Fruit fly (Drosophila melanogaster) whole organism, embryonic: ENCODE results near the gene firl.

ENCODE experiments used
- Antp ChIP-seq: fragments of 200-800 bp; sonication (Bioruptor generic); optimal IDR thresholded peaks from 3 replicates; lab custom pipeline; 2016; ENCODE audit warnings: missing biosample characterization, missing genetic modification characterization
- Bgb ChIP-seq: fragments of 200-800 bp; sonication (Bioruptor generic); IDR thresholded peaks from 2 replicates; pipeline ENCODE4 v1.3.6; 2022; ENCODE audit warnings: missing biosample characterization, missing genetic modification characterization; ENCODE audit not compliant: partially characterized antibody
- CG10431 ChIP-seq: fragments of 200-800 bp; sonication (Bioruptor generic); optimal IDR thresholded peaks from 3 replicates; lab custom pipeline; 2018; ENCODE audit warnings: missing biosample characterization, mild to moderate bottlenecking, missing genetic modification characterization
- CG11696 ChIP-seq: fragments of 200-800 bp; sonication (Bioruptor generic); IDR thresholded peaks from 2 replicates; pipeline ENCODE4 v1.3.6; 2022; ENCODE audit warnings: missing biosample characterization, missing genetic modification characterization
- CG12104 ChIP-seq: fragments of 200-800 bp; sonication (Bioruptor generic); optimal IDR thresholded peaks from 3 replicates; lab custom pipeline; 2016; ENCODE audit warnings: missing biosample characterization, missing genetic modification characterization
- CG12155 ChIP-seq: fragments of 200-800 bp; sonication (Bioruptor generic); optimal IDR thresholded peaks from 3 replicates; lab custom pipeline; 2016; ENCODE audit warnings: missing biosample characterization, missing genetic modification characterization
- CG13123 ChIP-seq: fragments of 200-800 bp; sonication (Bioruptor generic); optimal IDR thresholded peaks from 2 replicates; lab custom pipeline; 2016; ENCODE audit warnings: missing biosample characterization, missing genetic modification characterization
- CG13894 ChIP-seq: fragments of 200-800 bp; sonication (Bioruptor generic); optimal IDR thresholded peaks from 3 replicates; lab custom pipeline; 2018; ENCODE audit warnings: missing biosample characterization, mild to moderate bottlenecking, missing genetic modification characterization, moderate library complexity
- CG14710 ChIP-seq: fragments of 200-800 bp; sonication (Bioruptor generic); optimal IDR thresholded peaks from 3 replicates; lab custom pipeline; 2019; ENCODE audit warnings: missing biosample characterization, mild to moderate bottlenecking, missing genetic modification characterization, moderate library complexity
- CG15514 ChIP-seq: fragments of 200-800 bp; sonication (Bioruptor generic); optimal IDR thresholded peaks from 3 replicates; lab custom pipeline; 2017; ENCODE audit warnings: missing biosample characterization, missing genetic modification characterization, mild to moderate bottlenecking, moderate library complexity, missing genetic modification reagents
- CG1603 ChIP-seq: fragments of 200-800 bp; sonication (Bioruptor generic); optimal IDR thresholded peaks from 2 replicates; lab custom pipeline; 2019; ENCODE audit warnings: missing biosample characterization, mild to moderate bottlenecking, missing genetic modification characterization, moderate library complexity
- CG16813 ChIP-seq: fragments of 200-800 bp; sonication (Bioruptor generic); IDR thresholded peaks from 3 replicates; pipeline ENCODE4 v1.3.6; 2022; ENCODE audit warnings: missing biosample characterization, missing genetic modification characterization; ENCODE audit not compliant: partially characterized antibody
- CG16863 ChIP-seq: fragments of 200-800 bp; sonication (Bioruptor generic); optimal IDR thresholded peaks from 3 replicates; lab custom pipeline; 2016; ENCODE audit warnings: missing biosample characterization, missing genetic modification characterization
- CG17328 ChIP-seq: fragments of 200-800 bp; sonication (Bioruptor generic); IDR thresholded peaks from 2 replicates; pipeline ENCODE4 v1.3.6; 2022; ENCODE audit warnings: missing biosample characterization, missing genetic modification characterization
- CG17568 ChIP-seq: fragments of 200-800 bp; sonication (Bioruptor generic); optimal IDR thresholded peaks from 2 replicates; lab custom pipeline; 2018; ENCODE audit warnings: missing biosample characterization, mild to moderate bottlenecking, missing genetic modification characterization, moderate library complexity
- CG18599 ChIP-seq: fragments of 200-800 bp; sonication (Bioruptor generic); optimal IDR thresholded peaks from 3 replicates; lab custom pipeline; 2017; ENCODE audit warnings: missing biosample characterization, missing genetic modification characterization, mild to moderate bottlenecking, moderate library complexity, missing genetic modification reagents
- CG3847 ChIP-seq: fragments of 200-800 bp; sonication (Bioruptor generic); IDR thresholded peaks from 2 replicates; pipeline ENCODE4 v1.3.6; 2022; ENCODE audit warnings: missing biosample characterization, missing genetic modification characterization
- CG4820 ChIP-seq: fragments of 200-800 bp; sonication (Bioruptor generic); optimal IDR thresholded peaks from 3 replicates; lab custom pipeline; 2016; ENCODE audit warnings: missing biosample characterization, missing genetic modification characterization
- CG4854 ChIP-seq: fragments of 200-800 bp; sonication (Bioruptor generic); optimal IDR thresholded peaks from 2 replicates; lab custom pipeline; 2016; ENCODE audit warnings: missing biosample characterization, missing genetic modification characterization, inconsistent platforms
- CG5180 ChIP-seq: fragments of 200-800 bp; sonication (Bioruptor generic); optimal IDR thresholded peaks from 3 replicates; lab custom pipeline; 2017; ENCODE audit warnings: missing biosample characterization, missing genetic modification characterization, mild to moderate bottlenecking, moderate library complexity, missing genetic modification reagents
- CG5245 ChIP-seq: fragments of 200-800 bp; sonication (Bioruptor generic); optimal IDR thresholded peaks from 3 replicates; lab custom pipeline; 2016; ENCODE audit warnings: missing biosample characterization, missing genetic modification characterization
- CG6813 ChIP-seq: fragments of 200-800 bp; sonication (Bioruptor generic); optimal IDR thresholded peaks from 2 replicates; lab custom pipeline; 2017; ENCODE audit warnings: missing biosample characterization, missing genetic modification characterization, mild to moderate bottlenecking, moderate library complexity, missing genetic modification reagents
- CG7271 ChIP-seq: fragments of 200-800 bp; sonication (Bioruptor generic); optimal IDR thresholded peaks from 2 replicates; lab custom pipeline; 2018; ENCODE audit warnings: missing biosample characterization, mild to moderate bottlenecking, missing genetic modification characterization, moderate library complexity
- CG7745 ChIP-seq: fragments of 200-800 bp; sonication (Bioruptor generic); optimal IDR thresholded peaks from 2 replicates; lab custom pipeline; 2018; ENCODE audit warnings: missing biosample characterization, mild to moderate bottlenecking, missing genetic modification characterization, moderate library complexity
- CG8089 ChIP-seq: fragments of 200-800 bp; sonication (Bioruptor generic); optimal IDR thresholded peaks from 3 replicates; lab custom pipeline; 2016; ENCODE audit warnings: missing biosample characterization, missing genetic modification characterization
- CG8765 ChIP-seq: fragments of 200-800 bp; sonication (Bioruptor generic); IDR thresholded peaks from 2 replicates; pipeline ENCODE4 v1.3.6; 2022; ENCODE audit warnings: missing biosample characterization, missing genetic modification characterization
- CG8944 ChIP-seq: fragments of 200-800 bp; sonication (Bioruptor generic); optimal IDR thresholded peaks from 3 replicates; lab custom pipeline; 2016; ENCODE audit warnings: missing biosample characterization, missing genetic modification characterization
- Camta ChIP-seq: fragments of 200-800 bp; sonication (Bioruptor generic); optimal IDR thresholded peaks from 2 replicates; lab custom pipeline; 2016; ENCODE audit warnings: missing biosample characterization, missing genetic modification characterization
- Dek ChIP-seq: fragments of 200-800 bp; sonication (Bioruptor generic); optimal IDR thresholded peaks from 3 replicates; lab custom pipeline; 2019; ENCODE audit warnings: missing biosample characterization, mild to moderate bottlenecking, missing genetic modification characterization, moderate library complexity
- HLH54F ChIP-seq: fragments of 200-800 bp; sonication (Bioruptor generic); optimal IDR thresholded peaks from 3 replicates; lab custom pipeline; 2016; ENCODE audit warnings: missing biosample characterization, missing genetic modification characterization
- Hey ChIP-seq: fragments of 200-800 bp; sonication (Bioruptor generic); optimal IDR thresholded peaks from 3 replicates; lab custom pipeline; 2018; ENCODE audit warnings: missing biosample characterization, mild to moderate bottlenecking, missing genetic modification characterization
- Hsf ChIP-seq: fragments of 200-800 bp; sonication (Bioruptor generic); optimal IDR thresholded peaks from 3 replicates; lab custom pipeline; 2016; ENCODE audit warnings: missing biosample characterization, missing genetic modification characterization
- Lim3 ChIP-seq: fragments of 200-800 bp; sonication (Bioruptor generic); IDR thresholded peaks from 2 replicates; pipeline ENCODE4 v1.3.6; 2022; ENCODE audit warnings: missing biosample characterization, missing genetic modification characterization
- MBD-R2 ChIP-seq: fragments of 200-800 bp; sonication (Bioruptor generic); IDR thresholded peaks from 2 replicates; pipeline ENCODE4 v1.3.6; 2022; ENCODE audit warnings: missing biosample characterization, missing genetic modification characterization
- MTF-1 ChIP-seq: fragments of 200-800 bp; sonication (Bioruptor generic); optimal IDR thresholded peaks from 2 replicates; lab custom pipeline; 2018; ENCODE audit warnings: missing biosample characterization, mild to moderate bottlenecking, missing genetic modification characterization, borderline replicate concordance
- Mes4 ChIP-seq: fragments of 200-800 bp; sonication (Bioruptor generic); optimal IDR thresholded peaks from 2 replicates; lab custom pipeline; 2016; ENCODE audit warnings: missing biosample characterization, missing genetic modification characterization
- NC2α ChIP-seq: fragments of 200-800 bp; sonication (Bioruptor generic); optimal IDR thresholded peaks from 2 replicates; lab custom pipeline; 2016; ENCODE audit warnings: missing biosample characterization, missing genetic modification characterization
- NC2β ChIP-seq: fragments of 200-800 bp; sonication (Bioruptor generic); optimal IDR thresholded peaks from 2 replicates; lab custom pipeline; 2016; ENCODE audit warnings: missing biosample characterization, missing genetic modification characterization
- PHDP ChIP-seq: fragments of 200-800 bp; sonication (Bioruptor generic); optimal IDR thresholded peaks from 3 replicates; lab custom pipeline; 2018; ENCODE audit warnings: missing biosample characterization, mild to moderate bottlenecking, missing genetic modification characterization, moderate library complexity
- emc ChIP-seq: fragments of 200-800 bp; sonication (Bioruptor generic); optimal IDR thresholded peaks from 2 replicates; lab custom pipeline; 2016; ENCODE audit warnings: missing biosample characterization, missing genetic modification characterization
- ewg ChIP-seq: fragments of 200-800 bp; sonication (Bioruptor generic); optimal IDR thresholded peaks from 3 replicates; lab custom pipeline; 2017; ENCODE audit warnings: mild to moderate bottlenecking, missing biosample characterization, missing genetic modification reagents, missing genetic modification characterization
- fd96Cb ChIP-seq: fragments of 200-800 bp; sonication (Bioruptor generic); optimal IDR thresholded peaks from 2 replicates; lab custom pipeline; 2018; ENCODE audit warnings: missing biosample characterization, mild to moderate bottlenecking, missing genetic modification characterization, moderate library complexity
- ind ChIP-seq: fragments of 200-800 bp; sonication (Bioruptor generic); optimal IDR thresholded peaks from 3 replicates; lab custom pipeline; 2016; ENCODE audit warnings: missing biosample characterization, missing genetic modification characterization
- kay ChIP-seq: fragments of 200-800 bp; sonication (Bioruptor generic); optimal IDR thresholded peaks from 2 replicates; lab custom pipeline; 2016; ENCODE audit warnings: missing biosample characterization, missing genetic modification characterization
- luna ChIP-seq: fragments of 200-800 bp; sonication (Bioruptor generic); optimal IDR thresholded peaks from 2 replicates; lab custom pipeline; 2016; ENCODE audit warnings: missing biosample characterization, missing genetic modification characterization
- pho ChIP-seq: fragments of 200-800 bp; sonication (Bioruptor generic); optimal IDR thresholded peaks from 2 replicates; lab custom pipeline; 2016; ENCODE audit warnings: missing biosample characterization, missing genetic modification characterization
- ranshi ChIP-seq: fragments of 200-800 bp; sonication (Bioruptor generic); IDR thresholded peaks from 2 replicates; pipeline ENCODE4 v1.3.6; 2022; ENCODE audit warnings: missing biosample characterization, missing genetic modification characterization
- row ChIP-seq: fragments of 200-800 bp; sonication (Bioruptor generic); IDR thresholded peaks from 3 replicates; pipeline ENCODE4 v1.3.6; 2022; ENCODE audit warnings: missing biosample characterization, missing genetic modification characterization
- seq ChIP-seq: fragments of 200-800 bp; sonication (Bioruptor generic); IDR thresholded peaks from 2 replicates; pipeline ENCODE4 v1.3.6; 2022; ENCODE audit warnings: missing biosample characterization, missing genetic modification characterization
- stc ChIP-seq: fragments of 200-800 bp; sonication (Bioruptor generic); IDR thresholded peaks from 2 replicates; pipeline ENCODE4 v1.3.6; 2022; ENCODE audit warnings: missing biosample characterization, missing genetic modification characterization
- wek ChIP-seq: fragments of 200-800 bp; sonication (Bioruptor generic); optimal IDR thresholded peaks from 3 replicates; lab custom pipeline; 2018; ENCODE audit warnings: missing biosample characterization, mild to moderate bottlenecking, missing genetic modification characterization, moderate library complexity

firl gene

DNA sequence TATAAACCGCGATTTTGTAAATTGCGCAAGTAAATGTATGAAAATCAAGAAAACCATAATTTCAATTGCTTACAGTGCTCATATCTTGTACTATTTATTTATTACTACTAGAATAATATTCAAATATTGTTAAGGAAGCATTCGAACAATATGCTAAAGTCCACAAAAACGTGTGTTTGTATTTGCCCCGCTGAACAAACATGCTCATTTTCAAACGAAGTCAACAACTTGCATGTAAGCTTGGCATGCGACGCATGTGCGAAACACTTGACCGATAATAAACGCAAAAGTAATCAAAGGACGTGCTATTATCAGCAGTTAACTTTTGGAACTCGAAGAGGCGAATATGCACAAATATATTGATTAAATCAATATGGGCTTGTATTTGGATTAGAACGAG, 45.4 kb downstream of the firl start (continued):
- TF ChIP-seq CG5245 (GFP tag; lab: Kevin White, UChicago), result no peak
- peak; percentile 90 for TF ChIP-seq CG6813
- no peak for TF ChIP-seq emc (GFP tag; lab: Kevin White, UChicago)
- TF ChIP-seq CG7745 (tag; lab: Kevin White, UChicago), result peak; percentile 71
- TF ChIP-seq CG18599, result peak; percentile 73
- peak; percentile 6 for TF ChIP-seq NC2α (GFP tag; lab: Kevin White, UChicago)
- peak; percentile 91 for TF ChIP-seq PHDP
- TF ChIP-seq Antp, result no peak
- TF ChIP-seq Hey (tag; lab: Kevin White, UChicago), result peak; percentile 67
- no peak for TF ChIP-seq row (GFP tag; lab: Robert Waterston, UW)
- no peak for TF ChIP-seq CG8765 (GFP tag; lab: Robert Waterston, UW)
- peak; percentile 61 for TF ChIP-seq CG17328
- TF ChIP-seq MBD-R2 (GFP tag; lab: Robert Waterston, UW), result no peak
- peak; percentile 46 for TF ChIP-seq CG4854 (GFP tag; lab: Kevin White, UChicago)
- peak; percentile 32 for TF ChIP-seq CG12104 (GFP tag; lab: Kevin White, UChicago)
- TF ChIP-seq CG16863 (GFP tag; lab: Kevin White, UChicago), result peak; percentile 37
- TF ChIP-seq seq (GFP tag; lab: Robert Waterston, UW), result peak; percentile 78
- TF ChIP-seq CG4820, result no peak
- peak; percentile 78 for TF ChIP-seq MTF-1
- peak; percentile 4 for TF ChIP-seq HLH54F
- peak; percentile 52 for TF ChIP-seq NC2β (GFP tag; lab: Kevin White, UChicago)
- TF ChIP-seq fd96Cb (tag; lab: Kevin White, UChicago), result no peak
- no peak for TF ChIP-seq CG11696 (GFP tag; lab: Robert Waterston, UW)
- peak; percentile 69 for TF ChIP-seq CG1603
- TF ChIP-seq Lim3 (GFP tag; lab: Robert Waterston, UW), result no peak
- TF ChIP-seq CG5180 (GFP tag; lab: Kevin White, UChicago), result no peak
- peak; percentile 63 for TF ChIP-seq CG14710
- TF ChIP-seq CG15514 (GFP tag; lab: Kevin White, UChicago), result peak; percentile 75
- TF ChIP-seq luna (GFP tag; lab: Kevin White, UChicago), result no peak
- peak; percentile 70 for TF ChIP-seq CG10431 (GFP tag; lab: Kevin White, UChicago)
- TF ChIP-seq CG7271 (tag; lab: Kevin White, UChicago), result peak; percentile 29
- no peak for TF ChIP-seq ind (GFP tag; lab: Kevin White, UChicago)
- TF ChIP-seq CG16813 (GFP tag; lab: Robert Waterston, UW), result no peak
- TF ChIP-seq CG3847 (GFP tag; lab: Robert Waterston, UW), result no peak
- TF ChIP-seq kay (GFP tag; lab: Kevin White, UChicago), result peak; percentile 35
- peak; percentile 68 for TF ChIP-seq Dek
- peak; percentile 68 for TF ChIP-seq CG13123
- TF ChIP-seq ranshi, result peak; percentile 61; the same call in 1 of the 2 replicates
- peak; percentile 1 for TF ChIP-seq CG12155
- TF ChIP-seq CG8089 (GFP tag; lab: Kevin White, UChicago), result peak; percentile 44
- TF ChIP-seq ewg (GFP tag; lab: Kevin White, UChicago), result peak; percentile 59
- TF ChIP-seq CG13894 (tag; lab: Kevin White, UChicago), result no peak
- peak; percentile 18 for TF ChIP-seq pho
- no peak for TF ChIP-seq CG17568 (GFP tag; lab: Kevin White, UChicago)
- TF ChIP-seq stc (GFP tag; lab: Robert Waterston, UW), result no peak
- peak; percentile 17 for TF ChIP-seq Mes4
- peak; percentile 36 for TF ChIP-seq CG8944
- TF ChIP-seq wek (GFP tag; lab: Kevin White, UChicago), result peak; percentile 83
- peak; percentile 12 for TF ChIP-seq Camta (GFP tag; lab: Kevin White, UChicago)
- TF ChIP-seq Bgb (GFP tag; lab: Robert Waterston, UW), result no peak
- peak; percentile 37 for TF ChIP-seq Hsf (GFP tag; lab: Kevin White, UChicago)
